Fruit fly (Drosophila melanogaster) whole organism, embryonic: ENCODE data around the gene euc.

ENCODE experiments used
- Ada2b ChIP-seq: fragments of 200-800 bp; sonication (Bioruptor generic); IDR thresholded peaks from 2 replicates; pipeline ENCODE4 v1.3.6; 2022; ENCODE audit warnings: missing biosample characterization, missing genetic modification characterization
- Adf1 ChIP-seq: fragments of 200-800 bp; sonication (Bioruptor generic); IDR thresholded peaks from 2 replicates; pipeline ENCODE4 v1.3.6; 2022; ENCODE audit warnings: missing biosample characterization, missing genetic modification characterization
- Asciz ChIP-seq: fragments of 200-800 bp; sonication (Bioruptor generic); optimal IDR thresholded peaks from 2 replicates; lab custom pipeline; 2017; ENCODE audit warnings: missing biosample characterization, mild to moderate bottlenecking, missing genetic modification characterization, missing genetic modification reagents
- CG11398 ChIP-seq: fragments of 200-800 bp; sonication (Bioruptor generic); optimal IDR thresholded peaks from 2 replicates; lab custom pipeline; 2016; ENCODE audit warnings: missing biosample characterization, missing genetic modification characterization
- CG12155 ChIP-seq: fragments of 200-800 bp; sonication (Bioruptor generic); optimal IDR thresholded peaks from 3 replicates; lab custom pipeline; 2016; ENCODE audit warnings: missing biosample characterization, missing genetic modification characterization
- CG12744 ChIP-seq: fragments of 200-800 bp; sonication (Bioruptor generic); optimal IDR thresholded peaks from 2 replicates; lab custom pipeline; 2016; ENCODE audit warnings: missing biosample characterization, missing genetic modification characterization
- CG14014 ChIP-seq: fragments of 200-800 bp; sonication (Bioruptor generic); IDR thresholded peaks from 2 replicates; pipeline ENCODE4 v1.3.6; 2022; ENCODE audit warnings: missing biosample characterization, missing genetic modification characterization
- CG14710 ChIP-seq: fragments of 200-800 bp; sonication (Bioruptor generic); optimal IDR thresholded peaks from 3 replicates; lab custom pipeline; 2019; ENCODE audit warnings: missing biosample characterization, mild to moderate bottlenecking, missing genetic modification characterization, moderate library complexity
- CG15073 ChIP-seq: fragments of 200-800 bp; sonication (Bioruptor generic); optimal IDR thresholded peaks from 2 replicates; lab custom pipeline; 2016; ENCODE audit warnings: missing biosample characterization, missing genetic modification characterization
- CG1602 ChIP-seq: fragments of 200-800 bp; sonication (Bioruptor generic); optimal IDR thresholded peaks from 3 replicates; lab custom pipeline; 2016; ENCODE audit warnings: missing biosample characterization, missing genetic modification characterization
- CG1832 ChIP-seq: fragments of 200-800 bp; sonication (Bioruptor generic); optimal IDR thresholded peaks from 2 replicates; lab custom pipeline; 2017; ENCODE audit warnings: missing biosample characterization, mild to moderate bottlenecking, missing genetic modification characterization, inconsistent platforms
- CG33557 ChIP-seq: fragments of 200-800 bp; sonication (Bioruptor generic); optimal IDR thresholded peaks from 2 replicates; lab custom pipeline; 2019; ENCODE audit warnings: missing biosample characterization, mild to moderate bottlenecking, missing genetic modification characterization, moderate library complexity
- CG5180 ChIP-seq: fragments of 200-800 bp; sonication (Bioruptor generic); optimal IDR thresholded peaks from 3 replicates; lab custom pipeline; 2017; ENCODE audit warnings: missing biosample characterization, missing genetic modification characterization, mild to moderate bottlenecking, moderate library complexity, missing genetic modification reagents
- CG6654 ChIP-seq: fragments of 200-800 bp; sonication (Bioruptor generic); optimal IDR thresholded peaks from 2 replicates; lab custom pipeline; 2017; ENCODE audit warnings: missing biosample characterization, mild to moderate bottlenecking, missing genetic modification characterization
- CG6689 ChIP-seq: fragments of 200-800 bp; sonication (Bioruptor generic); IDR thresholded peaks from 2 replicates; pipeline ENCODE4 v1.3.6; 2022; ENCODE audit warnings: missing biosample characterization, missing genetic modification characterization
- CG6765 ChIP-seq: fragments of 200-800 bp; sonication (Bioruptor generic); optimal IDR thresholded peaks from 3 replicates; lab custom pipeline; 2017; ENCODE audit warnings: missing biosample characterization, mild to moderate bottlenecking, missing genetic modification characterization
- CG9932 ChIP-seq: fragments of 200-800 bp; sonication (Bioruptor generic); IDR thresholded peaks from 2 replicates; pipeline ENCODE4 v1.3.6; 2022; ENCODE audit warnings: missing biosample characterization, missing genetic modification characterization
- CHES-1-like ChIP-seq: fragments of 200-800 bp; sonication (Bioruptor generic); optimal IDR thresholded peaks from 2 replicates; lab custom pipeline; 2016; ENCODE audit warnings: missing biosample characterization, missing genetic modification characterization
- D ChIP-seq, 2 experiments: fragments of 200-800 bp in 1 of 2; fragments of >200 bp in 1 of 2; sonication (Bioruptor generic) in 1 of 2; optimal IDR thresholded peaks; 2 replicates in 1 of 2; 3 replicates in 1 of 2; lab custom pipeline; 2017; ENCODE audit warnings: mild to moderate bottlenecking in 1 of 2, missing biosample characterization in 1 of 2, missing genetic modification characterization in 1 of 2, missing genetic modification reagents in 1 of 2
- Dbx ChIP-seq: fragments of 200-800 bp; sonication (Bioruptor generic); IDR thresholded peaks from 3 replicates; pipeline ENCODE4 v1.3.6; 2022; ENCODE audit warnings: missing biosample characterization, missing genetic modification characterization
- E2f1 ChIP-seq: fragments of 200-800 bp; sonication (Bioruptor generic); IDR thresholded peaks from 2 replicates; pipeline ENCODE4 v1.3.6; 2022; ENCODE audit warnings: missing biosample characterization, missing genetic modification characterization
- Ets65A ChIP-seq: fragments of 200-800 bp; sonication (Bioruptor generic); peaks from one replicate; lab custom pipeline; 2016; ENCODE audit warnings: missing biosample characterization, missing genetic modification characterization
- HLH4C ChIP-seq: fragments of 200-800 bp; sonication (Bioruptor generic); IDR thresholded peaks from 3 replicates; pipeline ENCODE4 v1.3.6; 2022; ENCODE audit warnings: missing biosample characterization, missing genetic modification characterization; ENCODE audit not compliant: partially characterized antibody
- Hand ChIP-seq: fragments of 200-800 bp; sonication (Bioruptor generic); optimal IDR thresholded peaks from 2 replicates; lab custom pipeline; 2017; ENCODE audit warnings: mild to moderate bottlenecking, missing biosample characterization, missing genetic modification reagents, missing genetic modification characterization
- HmgD ChIP-seq: fragments of 200-800 bp; sonication (Bioruptor generic); optimal IDR thresholded peaks from 3 replicates; lab custom pipeline; 2016; ENCODE audit warnings: missing biosample characterization, missing genetic modification characterization
- Mad ChIP-seq: fragments of 200-800 bp; sonication (Bioruptor generic); optimal IDR thresholded peaks from 2 replicates; lab custom pipeline; 2016; ENCODE audit warnings: missing biosample characterization, missing genetic modification characterization
- Nf-YC ChIP-seq: fragments of 200-800 bp; optimal IDR thresholded peaks from 3 replicates; lab custom pipeline; 2019; ENCODE audit warnings: missing biosample characterization, mild to moderate bottlenecking, missing genetic modification characterization, moderate library complexity
- Rfx ChIP-seq: fragments of 200-800 bp; sonication (Bioruptor generic); IDR thresholded peaks from 2 replicates; pipeline ENCODE4 v1.3.6; 2022; ENCODE audit warnings: missing biosample characterization, missing genetic modification characterization
- Taf1 ChIP-seq: fragments of 200-800 bp; sonication (Bioruptor generic); IDR thresholded peaks from 2 replicates; pipeline ENCODE4 v1.3.6; 2022; ENCODE audit warnings: missing biosample characterization, missing genetic modification characterization
- Vsx1 ChIP-seq: fragments of 200-800 bp; sonication (Bioruptor generic); optimal IDR thresholded peaks from 2 replicates; lab custom pipeline; 2017; ENCODE audit warnings: missing biosample characterization, mild to moderate bottlenecking, missing genetic modification characterization, missing genetic modification reagents
- YL-1 ChIP-seq: fragments of 200-800 bp; sonication (Bioruptor generic); optimal IDR thresholded peaks from 3 replicates; lab custom pipeline; 2017; ENCODE audit warnings: missing biosample characterization, mild to moderate bottlenecking, missing genetic modification characterization
- amos ChIP-seq: fragments of 200-800 bp; sonication (Bioruptor generic); IDR thresholded peaks from 2 replicates; pipeline ENCODE4 v1.3.6; 2022; ENCODE audit warnings: missing biosample characterization, missing genetic modification characterization; ENCODE audit not compliant: partially characterized antibody
- aop ChIP-seq: fragments of 200-800 bp; sonication (Bioruptor generic); IDR thresholded peaks from 2 replicates; pipeline ENCODE4 v1.3.6; 2022; ENCODE audit warnings: missing biosample characterization, missing genetic modification characterization
- ara ChIP-seq: fragments of 200-800 bp; sonication (Bioruptor generic); IDR thresholded peaks from 2 replicates; pipeline ENCODE4 v1.3.6; 2022; ENCODE audit warnings: missing biosample characterization, missing genetic modification characterization
- cad ChIP-seq: fragments of >200 bp; optimal IDR thresholded peaks from 2 replicates; lab custom pipeline; 2017; ENCODE audit warnings: missing biosample characterization, missing genetic modification characterization
- cg ChIP-seq: fragments of 200-800 bp; sonication (Bioruptor generic); optimal IDR thresholded peaks from 3 replicates; lab custom pipeline; 2019; ENCODE audit warnings: missing biosample characterization, mild to moderate bottlenecking, missing genetic modification characterization, moderate library complexity
- corto ChIP-seq: fragments of 200-800 bp; sonication (Bioruptor generic); optimal IDR thresholded peaks from 2 replicates; lab custom pipeline; 2016; ENCODE audit warnings: missing biosample characterization, mild to moderate bottlenecking, missing genetic modification characterization, moderate library complexity
- grau ChIP-seq: fragments of 200-800 bp; optimal IDR thresholded peaks from 3 replicates; lab custom pipeline; 2019; ENCODE audit warnings: missing biosample characterization, mild to moderate bottlenecking, missing genetic modification characterization, moderate library complexity
- gsb ChIP-seq: fragments of 200-800 bp; sonication (Bioruptor generic); IDR thresholded peaks from 2 replicates; pipeline ENCODE4 v1.3.6; 2022; ENCODE audit warnings: missing biosample characterization, missing genetic modification characterization
- hb ChIP-seq: fragments of 200-800 bp; sonication (Bioruptor generic); IDR thresholded peaks from 3 replicates; pipeline ENCODE4 v1.3.6; 2022; ENCODE audit warnings: missing biosample characterization, missing genetic modification characterization; ENCODE audit not compliant: partially characterized antibody
- insv ChIP-seq, 2 experiments: fragments of 200-800 bp; sonication (Bioruptor generic); optimal IDR thresholded peaks; 3 replicates each; lab custom pipeline; 2016 to 2018; ENCODE audit warnings: missing biosample characterization in 2 of 2, missing genetic modification characterization in 2 of 2
- inv ChIP-seq: fragments of 200-800 bp; sonication (Bioruptor generic); IDR thresholded peaks from 2 replicates; pipeline ENCODE4 v1.3.6; 2022; ENCODE audit warnings: missing biosample characterization, missing genetic modification characterization; ENCODE audit not compliant: partially characterized antibody
- ken ChIP-seq: fragments of 200-800 bp; sonication (Bioruptor generic); IDR thresholded peaks from 3 replicates; pipeline ENCODE4 v1.3.6; 2022; ENCODE audit warnings: missing biosample characterization, missing genetic modification characterization
- kni ChIP-seq: fragments of 200-800 bp; sonication (Bioruptor generic); optimal IDR thresholded peaks from 3 replicates; lab custom pipeline; 2017; ENCODE audit warnings: mild to moderate bottlenecking, missing biosample characterization, missing genetic modification reagents, missing genetic modification characterization
- knrl ChIP-seq: fragments of 200-800 bp; sonication (Bioruptor generic); IDR thresholded peaks from 3 replicates; pipeline ENCODE4 v1.3.6; 2022; ENCODE audit warnings: missing biosample characterization, missing genetic modification characterization; ENCODE audit not compliant: partially characterized antibody
- maf-S ChIP-seq: fragments of 200-800 bp; sonication (Bioruptor generic); optimal IDR thresholded peaks from 2 replicates; lab custom pipeline; 2016; ENCODE audit warnings: missing biosample characterization, missing genetic modification characterization
- nom ChIP-seq: fragments of 200-800 bp; sonication (Bioruptor generic); optimal IDR thresholded peaks from 2 replicates; lab custom pipeline; 2017; ENCODE audit warnings: missing biosample characterization, missing genetic modification characterization, mild to moderate bottlenecking, moderate library complexity, missing genetic modification reagents
- pfk ChIP-seq: fragments of 200-800 bp; sonication (Bioruptor generic); optimal IDR thresholded peaks from 2 replicates; lab custom pipeline; 2018; ENCODE audit warnings: missing biosample characterization, mild to moderate bottlenecking, missing genetic modification characterization, moderate library complexity
- stwl ChIP-seq: fragments of 200-800 bp; sonication (Bioruptor generic); optimal IDR thresholded peaks from 3 replicates; lab custom pipeline; 2018; ENCODE audit warnings: missing biosample characterization, mild to moderate bottlenecking, missing genetic modification characterization, moderate library complexity
- trem ChIP-seq: fragments of 200-800 bp; optimal IDR thresholded peaks from 3 replicates; lab custom pipeline; 2019; ENCODE audit warnings: missing biosample characterization, mild to moderate bottlenecking, missing genetic modification characterization, moderate library complexity

euc gene

dm6 chr3R:18999906-19000451 is 21.4 kb upstream of the euc start (continued):
- TF ChIP-seq cg (GFP tag; lab: Kevin White, UChicago): peak; percentile 10
- no peak for TF ChIP-seq Mad
- TF ChIP-seq E2f1 (GFP tag; lab: Robert Waterston, UW): no peak
- no peak for TF ChIP-seq CG1602 (GFP tag; lab: Kevin White, UChicago)
- TF ChIP-seq inv (GFP tag; lab: Robert Waterston, UW): no peak
- no peak for TF ChIP-seq Ada2b (GFP tag; lab: Robert Waterston, UW)
- peak; percentile 25 for TF ChIP-seq kni (GFP tag; lab: Kevin White, UChicago)
- TF ChIP-seq CG12155: no peak
- no peak for TF ChIP-seq pfk (GFP tag; lab: Kevin White, UChicago)
- TF ChIP-seq maf-S (GFP tag; lab: Kevin White, UChicago): no peak
- TF ChIP-seq CG9932 (GFP tag; lab: Robert Waterston, UW): no peak
- TF ChIP-seq Nf-YC: no peak
- no peak for TF ChIP-seq knrl
- no peak for TF ChIP-seq CG14014 (GFP tag; lab: Robert Waterston, UW)
- TF ChIP-seq Asciz (GFP tag; lab: Kevin White, UChicago): peak; percentile 31
- TF ChIP-seq CG12744 (GFP tag; lab: Kevin White, UChicago): no peak
- no peak for TF ChIP-seq Adf1 (GFP tag; lab: Robert Waterston, UW)
- TF ChIP-seq D (optimal IDR thresholded peaks at IDR 0.05; lab: Kevin White, UChicago): peak; percentile 62
- TF ChIP-seq D (GFP tag; optimal IDR thresholded peaks at IDR 0.05; lab: Kevin White, UChicago): no peak
- TF ChIP-seq insv (GFP tag; optimal IDR thresholded peaks at IDR 0.05; lab: Kevin White, UChicago): no peak
- TF ChIP-seq HmgD (GFP tag; lab: Kevin White, UChicago): no peak
- no peak for TF ChIP-seq Ets65A (GFP tag; lab: Kevin White, UChicago)
- no peak for TF ChIP-seq grau (tag; lab: Kevin White, UChicago)
- peak; percentile 17 for TF ChIP-seq CG33557 (GFP tag; lab: Kevin White, UChicago)
- no peak for TF ChIP-seq amos (GFP tag; lab: Robert Waterston, UW)
- no peak for TF ChIP-seq CG6689 (GFP tag; lab: Robert Waterston, UW)
- TF ChIP-seq Dbx (GFP tag; lab: Robert Waterston, UW): no peak
- TF ChIP-seq Taf1 (GFP tag; lab: Robert Waterston, UW): no peak
- no peak for TF ChIP-seq hb (GFP tag; lab: Robert Waterston, UW)
- TF ChIP-seq aop (GFP tag; lab: Robert Waterston, UW): no peak
- peak; percentile 2 for TF ChIP-seq nom
- TF ChIP-seq corto (GFP tag; lab: Kevin White, UChicago): no peak
- TF ChIP-seq CG5180: peak; percentile 19
- TF ChIP-seq trem (tag; lab: Kevin White, UChicago): no peak
- peak; percentile 4 for TF ChIP-seq CG14710 (tag; lab: Kevin White, UChicago)
- TF ChIP-seq CG15073 (GFP tag; lab: Kevin White, UChicago): no peak
- TF ChIP-seq CG1832 (GFP tag; lab: Kevin White, UChicago): no peak
- no peak for TF ChIP-seq stwl
- TF ChIP-seq CHES-1-like (GFP tag; lab: Kevin White, UChicago): no peak
- TF ChIP-seq CG6765 (GFP tag; lab: Kevin White, UChicago): no peak
- no peak for TF ChIP-seq YL-1
- no peak for TF ChIP-seq HLH4C (GFP tag; lab: Robert Waterston, UW)
- TF ChIP-seq gsb (GFP tag; lab: Robert Waterston, UW): no peak
- 0 out of 2 replicates have a peak, but pooled peaks have one; percentile 33 for TF ChIP-seq ara (GFP tag; lab: Robert Waterston, UW)
- no peak for TF ChIP-seq Rfx (GFP tag; lab: Robert Waterston, UW)
- TF ChIP-seq Hand (GFP tag; lab: Kevin White, UChicago): no peak
- TF ChIP-seq cad: no peak
- no peak for TF ChIP-seq Vsx1 (GFP tag; lab: Kevin White, UChicago)
- TF ChIP-seq CG11398 (GFP tag; lab: Kevin White, UChicago): no peak
- TF ChIP-seq ken (GFP tag; lab: Robert Waterston, UW): no peak
- TF ChIP-seq CG6654 (GFP tag; lab: Kevin White, UChicago): no peak
